Worm (Caenorhabditis elegans): ENCODE results near the gene pqn-92.
A peak's percentile ranks its signal among the peaks of the same experiment; 100 is the strongest.

pqn-92 gene

DNA sequence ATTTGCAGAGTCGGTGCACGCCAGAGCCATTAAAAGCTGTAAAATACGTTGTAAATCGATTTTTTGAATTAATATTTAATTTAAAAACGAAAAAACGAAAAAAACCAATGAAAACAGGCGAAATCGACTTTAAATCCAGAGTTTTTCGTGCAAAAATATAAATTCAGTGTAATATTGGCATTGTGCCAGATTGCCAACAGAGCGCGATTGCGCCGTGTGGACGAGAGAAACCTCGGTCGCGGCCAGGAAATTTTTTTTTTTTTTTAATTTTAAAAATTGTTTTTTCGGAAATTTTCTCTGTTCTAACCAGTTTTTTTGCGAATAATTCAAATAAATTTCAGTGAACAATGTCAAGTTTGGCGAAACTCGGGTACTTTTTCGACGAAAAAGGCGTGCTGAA lies 43.7 kb downstream of the pqn-92 start, which contains the start of the genes pph-4.1 and Y75B8A.31:
Gene pph-4.1 (minus strand): TSS at position 36 of the 400 bp plus-strand sequence.
Gene Y75B8A.31 (plus strand): TSS at position 342 of the 400 bp plus-strand sequence.
- TF ChIP-seq hmbx-1 (tag; optimal IDR thresholded peaks at IDR 0.05) (no peak), hnd-1 (tag; optimal IDR thresholded peaks at IDR 0.05) (no peak), ceh-36 (tag; optimal IDR thresholded peaks at IDR 0.05) (no peak), B0310.2 (tag; optimal IDR thresholded peaks at IDR 0.05) (no peak), F13C5.2 (tag; optimal IDR thresholded peaks at IDR 0.05) (peak; percentile 10), tbx-11 (GFP tag; IDR thresholded peaks at IDR 0.05) (peak; percentile 52; the same call in 1 of the 2 replicates), ets-7 (tag; optimal IDR thresholded peaks at IDR 0.05) (no peak), pes-1 (GFP tag; IDR thresholded peaks at IDR 0.05) (peak; percentile 74), flt-1 (GFP tag; IDR thresholded peaks at IDR 0.05) (peak; percentile 48; the same call in 1 of the 2 replicates), ceh-13 (GFP tag; optimal IDR thresholded peaks at IDR 0.05) (peak; percentile 0), aly-1 (tag; optimal IDR thresholded peaks at IDR 0.05) (no peak), ama-1 (optimal IDR thresholded peaks at IDR 0.05) (no peak), hmg-4 (GFP tag; optimal IDR thresholded peaks at IDR 0.05) (no peak), sea-1 (GFP tag; conservative IDR thresholded peaks at IDR 0.05) (0 out of 2 replicates have a peak, but pooled peaks have one; percentile 26), scrt-1 (GFP tag; IDR thresholded peaks at IDR 0.05) (0 out of 2 replicates have a peak, but pooled peaks have one; percentile 13), tbx-37 (GFP tag; conservative IDR thresholded peaks at IDR 0.05) (peak; percentile 87), tra-4 (tag; optimal IDR thresholded peaks at IDR 0.05) (no peak)

DNA sequence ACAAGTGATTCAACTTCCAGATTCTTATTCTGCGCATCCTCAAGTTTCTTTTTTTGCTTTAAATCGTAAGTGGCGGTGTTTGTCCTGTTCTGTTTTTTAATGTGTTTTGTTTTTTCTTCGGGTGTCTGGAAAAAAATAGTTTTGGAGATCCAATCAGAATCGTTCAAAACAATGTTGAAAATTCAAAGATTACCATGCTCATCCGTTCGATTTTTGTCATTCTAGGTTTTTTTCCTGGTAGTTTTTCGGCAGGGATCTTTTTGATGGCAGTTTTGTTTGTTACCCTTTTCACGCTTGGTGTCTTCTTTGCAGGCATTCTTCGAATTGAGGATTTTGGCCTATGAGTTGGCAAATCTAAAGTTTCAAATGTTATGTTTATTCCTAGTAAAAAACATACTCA lies 49.0 kb downstream of the pqn-92 start:
- TF ChIP-seq B0310.2 (tag; optimal IDR thresholded peaks at IDR 0.05) (no peak), scrt-1 (GFP tag; IDR thresholded peaks at IDR 0.05) (no peak), ama-1 (optimal IDR thresholded peaks at IDR 0.05) (no peak), aly-1 (tag; optimal IDR thresholded peaks at IDR 0.05) (no peak), tra-4 (tag; optimal IDR thresholded peaks at IDR 0.05) (no peak), tbx-37 (GFP tag; conservative IDR thresholded peaks at IDR 0.05) (no peak), sea-1 (GFP tag; conservative IDR thresholded peaks at IDR 0.05) (no peak), ceh-13 (GFP tag; optimal IDR thresholded peaks at IDR 0.05) (no peak), ets-7 (tag; optimal IDR thresholded peaks at IDR 0.05) (no peak), hmg-4 (GFP tag; optimal IDR thresholded peaks at IDR 0.05) (no peak), flt-1 (GFP tag; IDR thresholded peaks at IDR 0.05) (no peak), pes-1 (GFP tag; IDR thresholded peaks at IDR 0.05) (no peak)

DNA sequence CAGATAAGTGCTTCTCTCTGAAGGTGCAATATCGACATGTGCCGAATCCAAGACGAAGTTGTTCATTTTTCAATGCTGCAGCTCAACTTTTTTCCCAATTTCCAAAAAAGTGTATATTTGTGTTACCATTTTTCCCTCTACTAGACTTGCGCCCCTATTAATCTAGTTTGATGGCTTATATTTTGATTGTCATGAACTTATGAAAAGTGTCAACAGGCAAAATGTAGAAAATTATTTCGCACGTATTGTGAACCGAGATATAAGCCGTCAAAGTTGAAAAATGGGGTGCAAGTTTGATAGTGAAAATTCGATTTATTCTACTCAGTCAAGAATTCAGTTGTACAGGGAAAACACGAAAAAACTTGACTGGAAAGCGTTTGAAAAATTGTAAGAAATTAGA lies 50.9 kb downstream of the pqn-92 start, which contains the start of gene Y75B8A.32:
Gene Y75B8A.32 (minus strand): TSS at position 101 of the 400 bp plus-strand sequence.
- TF ChIP-seq tbx-11 (GFP tag; IDR thresholded peaks at IDR 0.05) = no peak
- TF ChIP-seq tra-4 (tag; optimal IDR thresholded peaks at IDR 0.05) = no peak
- no peak for TF ChIP-seq F13C5.2 (tag; optimal IDR thresholded peaks at IDR 0.05)
- no peak for TF ChIP-seq ceh-13 (GFP tag; optimal IDR thresholded peaks at IDR 0.05)
- no peak for TF ChIP-seq hmbx-1 (tag; optimal IDR thresholded peaks at IDR 0.05)
- TF ChIP-seq ets-7 (tag; optimal IDR thresholded peaks at IDR 0.05) = no peak
- no peak for TF ChIP-seq flt-1 (GFP tag; IDR thresholded peaks at IDR 0.05)

DNA sequence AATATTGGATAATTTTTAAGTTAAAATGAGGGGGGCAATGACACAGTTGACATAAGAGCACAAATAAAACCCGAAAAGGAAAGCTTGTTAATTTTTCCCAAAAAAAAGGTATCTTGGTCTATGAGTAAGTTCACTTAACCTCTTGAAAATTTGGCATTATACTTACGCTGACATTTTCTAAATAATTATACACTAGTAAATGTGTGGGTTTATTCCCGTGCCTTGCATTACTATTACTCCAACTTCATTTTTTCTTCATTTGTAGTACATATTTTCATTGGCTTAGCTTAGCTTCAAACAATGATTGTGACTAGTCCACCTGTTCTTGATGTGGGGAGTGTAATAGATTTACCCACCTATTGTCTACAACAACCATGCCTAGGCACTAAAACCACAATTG lies 51.7 kb downstream of the pqn-92 start, which contains the start of gene Y75B8A.34:
Gene Y75B8A.34 (plus strand): TSS at position 301 of the 400 bp plus-strand sequence.
- TF ChIP-seq flt-1 (GFP tag; IDR thresholded peaks at IDR 0.05) (no peak), aly-1 (tag; optimal IDR thresholded peaks at IDR 0.05) (no peak), ets-7 (tag; optimal IDR thresholded peaks at IDR 0.05) (no peak), ceh-36 (tag; optimal IDR thresholded peaks at IDR 0.05) (no peak), tbx-37 (GFP tag; conservative IDR thresholded peaks at IDR 0.05) (no peak), tra-4 (tag; optimal IDR thresholded peaks at IDR 0.05) (no peak), scrt-1 (GFP tag; IDR thresholded peaks at IDR 0.05) (no peak), F13C5.2 (tag; optimal IDR thresholded peaks at IDR 0.05) (no peak), ceh-13 (GFP tag; optimal IDR thresholded peaks at IDR 0.05) (no peak), hnd-1 (tag; optimal IDR thresholded peaks at IDR 0.05) (no peak), hmg-4 (GFP tag; optimal IDR thresholded peaks at IDR 0.05) (no peak), tbx-11 (GFP tag; IDR thresholded peaks at IDR 0.05) (no peak), pes-1 (GFP tag; IDR thresholded peaks at IDR 0.05) (no peak), B0310.2 (tag; optimal IDR thresholded peaks at IDR 0.05) (no peak), hmbx-1 (tag; optimal IDR thresholded peaks at IDR 0.05) (no peak), sea-1 (GFP tag; conservative IDR thresholded peaks at IDR 0.05) (no peak), ama-1 (optimal IDR thresholded peaks at IDR 0.05) (no peak)

Data from whole organism, early embryonic.